Worm (Caenorhabditis elegans): Measurements from ENCODE around the gene baf-1.
A peak's percentile ranks its signal among the peaks of the same experiment; 100 is the strongest.

baf-1 gene

ce11 chrIII:9501072-9501471, 33.8 kb downstream of the baf-1 start:
- TF ChIP-seq zag-1 (tag; optimal IDR thresholded peaks at IDR 0.05) (no peak), egl-27 (tag; optimal IDR thresholded peaks at IDR 0.05) (no peak), ceh-63 (GFP tag; optimal IDR thresholded peaks at IDR 0.05) (no peak), nhr-76 (tag; optimal IDR thresholded peaks at IDR 0.05) (no peak), lin-15B (tag; optimal IDR thresholded peaks at IDR 0.05) (no peak), pqm-1 (tag; optimal IDR thresholded peaks at IDR 0.05) (no peak), C16A3.4 (tag; optimal IDR thresholded peaks at IDR 0.05) (no peak), nhr-71 (tag; optimal IDR thresholded peaks at IDR 0.05) (peak; percentile 56), sup-37 (GFP tag; optimal IDR thresholded peaks at IDR 0.05) (no peak), sptf-1 (tag; optimal IDR thresholded peaks at IDR 0.05) (no peak), lin-39 (tag; optimal IDR thresholded peaks at IDR 0.05) (peak; percentile 52), ztf-4 (tag; optimal IDR thresholded peaks at IDR 0.05) (no peak), nhr-47 (tag; optimal IDR thresholded peaks at IDR 0.05) (peak; percentile 21), ztf-11 (tag; optimal IDR thresholded peaks at IDR 0.05) (no peak), fkh-8 (tag; optimal IDR thresholded peaks at IDR 0.05) (peak; percentile 11), hlh-17 (GFP tag; optimal IDR thresholded peaks at IDR 0.05; ENCODE audit: borderline replicate concordance) (no peak), ceh-90 (tag; optimal IDR thresholded peaks at IDR 0.05) (no peak), aly-2 (tag; optimal IDR thresholded peaks at IDR 0.05) (no peak), tbx-2 (tag; optimal IDR thresholded peaks at IDR 0.05) (no peak), nhr-85 (tag) (peak; percentile 38), lin-14 (GFP tag; optimal IDR thresholded peaks at IDR 0.05) (peak; percentile 59), irx-1 (tag; optimal IDR thresholded peaks at IDR 0.05) (no peak), nhr-19 (GFP tag; conservative IDR thresholded peaks at IDR 0.05) (peak; percentile 8; the same call in 1 of the 2 replicates), zip-4 (GFP tag; optimal IDR thresholded peaks at IDR 0.05) (no peak), lin-35 (GFP tag; optimal IDR thresholded peaks at IDR 0.05) (no peak), nhr-28 (tag; optimal IDR thresholded peaks at IDR 0.05) (no peak), xbp-1 (tag; optimal IDR thresholded peaks at IDR 0.05) (no peak), sox-4 (tag; optimal IDR thresholded peaks at IDR 0.05) (no peak), C04F5.9 (tag; optimal IDR thresholded peaks at IDR 0.05) (no peak), isw-1 (GFP tag; IDR thresholded peaks at IDR 0.05) (no peak), alr-1 (tag; optimal IDR thresholded peaks at IDR 0.05; ENCODE audit: borderline replicate concordance) (no peak), unc-30 (tag; optimal IDR thresholded peaks at IDR 0.05) (no peak), skn-1 (tag; optimal IDR thresholded peaks at IDR 0.05) (no peak), mab-9 (GFP tag; IDR thresholded peaks at IDR 0.05) (no peak), elt-3 (tag; optimal IDR thresholded peaks at IDR 0.05) (no peak), nhr-237 (tag; optimal IDR thresholded peaks at IDR 0.05) (no peak), swsn-7 (tag; optimal IDR thresholded peaks at IDR 0.05) (peak; percentile 16), nhr-12 (tag; optimal IDR thresholded peaks at IDR 0.05) (no peak), lsy-2 (tag; optimal IDR thresholded peaks at IDR 0.05) (peak; percentile 31 to 35), Y116A8C.19 (tag; optimal IDR thresholded peaks at IDR 0.05; ENCODE audit: borderline replicate concordance) (no peak), dsc-1 (tag; optimal IDR thresholded peaks at IDR 0.05) (no peak), unc-86 (tag; optimal IDR thresholded peaks at IDR 0.05) (no peak), pax-3 (tag; optimal IDR thresholded peaks at IDR 0.05) (no peak), F16B12.6 (tag; optimal IDR thresholded peaks at IDR 0.05) (no peak), elt-2 (tag; optimal IDR thresholded peaks at IDR 0.05) (no peak), ceh-88 (GFP tag; IDR thresholded peaks at IDR 0.05) (no peak), mdl-1 (tag; optimal IDR thresholded peaks at IDR 0.05) (no peak), efl-1 (optimal IDR thresholded peaks at IDR 0.05) (no peak), efl-1 (GFP tag; optimal IDR thresholded peaks at IDR 0.05 in 1 of 2) (no peak)

Measured in whole organism, L1 larva.